Fruit fly (Drosophila melanogaster): ENCODE results near the gene CG1824.

CG1824 gene

dm6 chrX:12595100-12595609, 269 bp downstream of the CG1824 start:
- peak; percentile 62 for TF ChIP-seq Mnt (GFP tag; optimal IDR thresholded peaks at IDR 0.05)
- no peak for TF ChIP-seq CG11617 (GFP tag; optimal IDR thresholded peaks at IDR 0.05)
- TF ChIP-seq CG14711 (tag; optimal IDR thresholded peaks at IDR 0.05): no peak
- no peak for TF ChIP-seq Crg-1 (GFP tag; optimal IDR thresholded peaks at IDR 0.05)
- no peak for TF ChIP-seq cic (GFP tag; optimal IDR thresholded peaks at IDR 0.05)
- no peak for TF ChIP-seq kay (GFP tag; ENCODE audit: borderline replicate concordance)

- no peak for TF ChIP-seq cic (GFP tag; optimal IDR thresholded peaks at IDR 0.05)
- TF ChIP-seq CG14711 (tag; optimal IDR thresholded peaks at IDR 0.05): peak; percentile 54
- TF ChIP-seq cnc (optimal IDR thresholded peaks at IDR 0.05): no peak
- TF ChIP-seq bab1 (GFP tag; optimal IDR thresholded peaks at IDR 0.05): peak; percentile 32
Observed at dm6 chrX:12592121-12592466, 3.3 kb downstream of the CG1824 start, which contains the start of gene LIMK1. LIMK1 (minus strand) TSS chrX:12592193.

dm6 chrX:12591223-12592120, 4.0 kb downstream of the CG1824 start:
- TF ChIP-seq kay (GFP tag; ENCODE audit: borderline replicate concordance): no peak
- TF ChIP-seq cic (GFP tag; optimal IDR thresholded peaks at IDR 0.05): peak; percentile 22
- peak; percentile 60 for TF ChIP-seq tj (GFP tag; optimal IDR thresholded peaks at IDR 0.05)
- TF ChIP-seq CG1620 (GFP tag; optimal IDR thresholded peaks at IDR 0.05): peak; percentile 46
- no peak for TF ChIP-seq Crg-1 (GFP tag; optimal IDR thresholded peaks at IDR 0.05)
- peak; percentile 66 for TF ChIP-seq CG12768 (GFP tag; optimal IDR thresholded peaks at IDR 0.05)
- peak; percentile 54 for TF ChIP-seq bab1 (GFP tag; optimal IDR thresholded peaks at IDR 0.05)
- peak; percentile 56 for TF ChIP-seq CG5204 (GFP tag; optimal IDR thresholded peaks at IDR 0.05)
- peak; percentile 54 for TF ChIP-seq toe (GFP tag; optimal IDR thresholded peaks at IDR 0.05)
- peak; percentile 86 for TF ChIP-seq pad (GFP tag; optimal IDR thresholded peaks at IDR 0.05)
- peak; percentile 84 for TF ChIP-seq CG11617 (GFP tag; optimal IDR thresholded peaks at IDR 0.05)
- TF ChIP-seq cnc (optimal IDR thresholded peaks at IDR 0.05): no peak
- peak; percentile 5 for TF ChIP-seq CG33017 (tag; optimal IDR thresholded peaks at IDR 0.05)
- peak; percentile 74 for TF ChIP-seq Mnt (GFP tag; optimal IDR thresholded peaks at IDR 0.05)
- TF ChIP-seq CG7101 (tag; optimal IDR thresholded peaks at IDR 0.05): peak; percentile 19
- no peak for TF ChIP-seq Hr96 (GFP tag; optimal IDR thresholded peaks at IDR 0.05)
- peak; percentile 12 for TF ChIP-seq CG14711 (tag; optimal IDR thresholded peaks at IDR 0.05)
- TF ChIP-seq CG7045 (GFP tag; optimal IDR thresholded peaks at IDR 0.05): peak; percentile 45
- peak; percentile 90 for TF ChIP-seq ovo (GFP tag; optimal IDR thresholded peaks at IDR 0.05)
- TF ChIP-seq Clk (GFP tag; optimal IDR thresholded peaks at IDR 0.05): peak; percentile 32

dm6 chrX:12583870-12584390, 11.5 kb downstream of the CG1824 start:
- no peak for TF ChIP-seq bab1 (GFP tag; optimal IDR thresholded peaks at IDR 0.05)
- no peak for TF ChIP-seq cic (GFP tag; optimal IDR thresholded peaks at IDR 0.05)
- no peak for TF ChIP-seq CG7101 (tag; optimal IDR thresholded peaks at IDR 0.05)
- no peak for TF ChIP-seq CG14711 (tag; optimal IDR thresholded peaks at IDR 0.05)
- no peak for TF ChIP-seq tj (GFP tag; optimal IDR thresholded peaks at IDR 0.05)

- no peak for TF ChIP-seq kay (GFP tag; ENCODE audit: borderline replicate concordance)
- TF ChIP-seq Hr96 (GFP tag; optimal IDR thresholded peaks at IDR 0.05): peak; percentile 4
- peak; percentile 55 for TF ChIP-seq ovo (GFP tag; optimal IDR thresholded peaks at IDR 0.05)
- no peak for TF ChIP-seq CG7045 (GFP tag; optimal IDR thresholded peaks at IDR 0.05)
- peak; percentile 8 for TF ChIP-seq Crg-1 (GFP tag; optimal IDR thresholded peaks at IDR 0.05)
- TF ChIP-seq Mnt (GFP tag; optimal IDR thresholded peaks at IDR 0.05): peak; percentile 98
- peak; percentile 54 for TF ChIP-seq CG11617 (GFP tag; optimal IDR thresholded peaks at IDR 0.05)
- peak; percentile 76 for TF ChIP-seq tj (GFP tag; optimal IDR thresholded peaks at IDR 0.05)
- TF ChIP-seq Clk (GFP tag; optimal IDR thresholded peaks at IDR 0.05): no peak
- peak; percentile 66 for TF ChIP-seq CG1620 (GFP tag; optimal IDR thresholded peaks at IDR 0.05)
- TF ChIP-seq CG14711 (tag; optimal IDR thresholded peaks at IDR 0.05): peak; percentile 93
- peak; percentile 87 for TF ChIP-seq bab1 (GFP tag; optimal IDR thresholded peaks at IDR 0.05)
- no peak for TF ChIP-seq CG5204 (GFP tag; optimal IDR thresholded peaks at IDR 0.05)
- peak; percentile 75 for TF ChIP-seq CG7101 (tag; optimal IDR thresholded peaks at IDR 0.05)
- peak; percentile 49 for TF ChIP-seq pad (GFP tag; optimal IDR thresholded peaks at IDR 0.05)
- TF ChIP-seq toe (GFP tag; optimal IDR thresholded peaks at IDR 0.05): no peak
- no peak for TF ChIP-seq CG33017 (tag; optimal IDR thresholded peaks at IDR 0.05)
- TF ChIP-seq cic (GFP tag; optimal IDR thresholded peaks at IDR 0.05): peak; percentile 89
- no peak for TF ChIP-seq cnc (optimal IDR thresholded peaks at IDR 0.05)
- peak; percentile 8 for TF ChIP-seq CG12768 (GFP tag; optimal IDR thresholded peaks at IDR 0.05)
Observed at dm6 chrX:12582984-12583869, 12.2 kb downstream of the CG1824 start, which contains the start of gene Pits. Pits (minus strand) TSS chrX:12583193.

dm6 chrX:12582661-12582983, 12.8 kb downstream of the CG1824 start:
- TF ChIP-seq bab1 (GFP tag; optimal IDR thresholded peaks at IDR 0.05) (no peak), toe (GFP tag; optimal IDR thresholded peaks at IDR 0.05) (no peak), CG7101 (tag; optimal IDR thresholded peaks at IDR 0.05) (no peak), CG1620 (GFP tag; optimal IDR thresholded peaks at IDR 0.05) (no peak), Mnt (GFP tag; optimal IDR thresholded peaks at IDR 0.05) (no peak), CG5204 (GFP tag; optimal IDR thresholded peaks at IDR 0.05) (no peak), CG7045 (GFP tag; optimal IDR thresholded peaks at IDR 0.05) (no peak), CG11617 (GFP tag; optimal IDR thresholded peaks at IDR 0.05) (no peak)

Measured in whole organism, adult.